Worm (Caenorhabditis elegans): Measurements from ENCODE around the gene F35H10.10.

Gene F35H10.10

ce11 chrIV:8345518-8345917, 32.8 kb upstream of the F35H10.10 start, which contains the start of gene F17E9.5:
Gene F17E9.5 (plus strand): TSS chrIV:8345818.
- no peak for TF ChIP-seq ref-2 (tag; optimal IDR thresholded peaks at IDR 0.05)
- no peak for TF ChIP-seq pax-1 (tag; optimal IDR thresholded peaks at IDR 0.05)
- TF ChIP-seq odd-2 (tag; optimal IDR thresholded peaks at IDR 0.05): no peak
- no peak for TF ChIP-seq hlh-15 (tag; optimal IDR thresholded peaks at IDR 0.05)
- TF ChIP-seq dmd-4 (tag; optimal IDR thresholded peaks at IDR 0.05; ENCODE audit: borderline replicate concordance): no peak
- no peak for TF ChIP-seq ceh-19 (GFP tag; optimal IDR thresholded peaks at IDR 0.05)
- TF ChIP-seq zip-5 (tag; optimal IDR thresholded peaks at IDR 0.05): no peak
- TF ChIP-seq ceh-24 (tag; optimal IDR thresholded peaks at IDR 0.05): no peak
- no peak for TF ChIP-seq rnt-1 (tag; optimal IDR thresholded peaks at IDR 0.05)
- TF ChIP-seq pha-2 (tag; optimal IDR thresholded peaks at IDR 0.05): no peak
- no peak for TF ChIP-seq unc-55 (GFP tag; optimal IDR thresholded peaks at IDR 0.05)
- TF ChIP-seq nhr-232 (tag; optimal IDR thresholded peaks at IDR 0.05): no peak
- TF ChIP-seq ama-1 (optimal IDR thresholded peaks at IDR 0.05): no peak
- no peak for TF ChIP-seq dve-1 (tag; optimal IDR thresholded peaks at IDR 0.05)
- TF ChIP-seq unc-3 (GFP tag; conservative IDR thresholded peaks at IDR 0.05): no peak
- no peak for TF ChIP-seq unc-3 (tag; optimal IDR thresholded peaks at IDR 0.05)
- TF ChIP-seq sdc-2 (tag; optimal IDR thresholded peaks at IDR 0.05): no peak
- no peak for TF ChIP-seq ceh-2 (tag; optimal IDR thresholded peaks at IDR 0.05)
- no peak for TF ChIP-seq sox-2 (GFP tag; IDR thresholded peaks at IDR 0.05)
- TF ChIP-seq tbx-7 (tag; optimal IDR thresholded peaks at IDR 0.05): no peak
- no peak for TF ChIP-seq hlh-8 (tag; optimal IDR thresholded peaks at IDR 0.05)

- TF ChIP-seq elt-2 (tag; optimal IDR thresholded peaks at IDR 0.05) (no peak), unc-3 (GFP tag; conservative IDR thresholded peaks at IDR 0.05) (no peak), unc-3 (tag; optimal IDR thresholded peaks at IDR 0.05) (no peak), ceh-2 (tag; optimal IDR thresholded peaks at IDR 0.05) (no peak), fkh-6 (tag; optimal IDR thresholded peaks at IDR 0.05) (no peak), unc-42 (tag; optimal IDR thresholded peaks at IDR 0.05) (no peak), pha-2 (tag; optimal IDR thresholded peaks at IDR 0.05) (no peak), ceh-31 (tag; optimal IDR thresholded peaks at IDR 0.05) (no peak), Y22D7AL.16 (tag; optimal IDR thresholded peaks at IDR 0.05) (no peak), F13H6.1 (tag; optimal IDR thresholded peaks at IDR 0.05) (no peak), nfya-1 (tag; optimal IDR thresholded peaks at IDR 0.05) (no peak), ceh-9 (tag; optimal IDR thresholded peaks at IDR 0.05) (no peak), hlh-30 (tag; optimal IDR thresholded peaks at IDR 0.05; ENCODE audit: insufficient read depth) (no peak)
Measured at ce11 chrIV:8342385-8342784, 29.6 kb upstream of the F35H10.10 start, which contains the start of gene lgc-5. Gene lgc-5 (plus strand): TSS chrIV:8342685.

- TF ChIP-seq elt-2 (tag; optimal IDR thresholded peaks at IDR 0.05) (no peak), dve-1 (tag; optimal IDR thresholded peaks at IDR 0.05) (no peak), pros-1 (tag; optimal IDR thresholded peaks at IDR 0.05) (no peak), odd-2 (tag; optimal IDR thresholded peaks at IDR 0.05) (no peak), eyg-1 (tag; optimal IDR thresholded peaks at IDR 0.05) (no peak), ceh-24 (tag; optimal IDR thresholded peaks at IDR 0.05) (no peak), C08G9.2 (tag; optimal IDR thresholded peaks at IDR 0.05) (no peak), ceh-14 (tag; optimal IDR thresholded peaks at IDR 0.05) (no peak), hlh-8 (tag; optimal IDR thresholded peaks at IDR 0.05) (no peak), F13H6.1 (tag; optimal IDR thresholded peaks at IDR 0.05) (no peak), Y22D7AL.16 (tag; optimal IDR thresholded peaks at IDR 0.05) (no peak)
Measured at ce11 chrIV:8339636-8340035, 26.9 kb upstream of the F35H10.10 start, which contains the start of gene lgc-6. Gene lgc-6 (plus strand): TSS chrIV:8339936.

ce11 chrIV:8333988-8334863, 21.5 kb upstream of the F35H10.10 start, which contains the start of gene his-32:
Gene his-32 (plus strand): TSS chrIV:8334305.
- TF ChIP-seq dve-1 (tag; optimal IDR thresholded peaks at IDR 0.05): peak; percentile 34
- TF ChIP-seq hlh-30 (tag; optimal IDR thresholded peaks at IDR 0.05; ENCODE audit: insufficient read depth): peak; percentile 83
- TF ChIP-seq pros-1 (tag; optimal IDR thresholded peaks at IDR 0.05): peak; percentile 5
- TF ChIP-seq K02D7.2 (tag; optimal IDR thresholded peaks at IDR 0.05): no peak
- TF ChIP-seq ceh-18 (tag; optimal IDR thresholded peaks at IDR 0.05): no peak
- peak; percentile 24 for TF ChIP-seq C08G9.2 (tag; optimal IDR thresholded peaks at IDR 0.05)
- peak; percentile 89 for TF ChIP-seq ama-1 (optimal IDR thresholded peaks at IDR 0.05)
- TF ChIP-seq unc-55 (GFP tag; optimal IDR thresholded peaks at IDR 0.05): peak; percentile 19
- TF ChIP-seq elt-2 (tag; optimal IDR thresholded peaks at IDR 0.05): peak; percentile 43
- TF ChIP-seq pha-2 (tag; optimal IDR thresholded peaks at IDR 0.05): peak; percentile 35
- peak; percentile 79 for TF ChIP-seq tbx-7 (tag; optimal IDR thresholded peaks at IDR 0.05)
- peak; percentile 41 for TF ChIP-seq pat-9 (tag; optimal IDR thresholded peaks at IDR 0.05)
- TF ChIP-seq ceh-48 (tag; optimal IDR thresholded peaks at IDR 0.05): no peak
- no peak for TF ChIP-seq odd-2 (tag; optimal IDR thresholded peaks at IDR 0.05)
- TF ChIP-seq sox-2 (GFP tag; IDR thresholded peaks at IDR 0.05): peak; percentile 83
- TF ChIP-seq ceh-30 (tag; optimal IDR thresholded peaks at IDR 0.05): no peak
- TF ChIP-seq fkh-6 (tag; optimal IDR thresholded peaks at IDR 0.05): peak; percentile 26
- no peak for TF ChIP-seq lin-11 (tag; optimal IDR thresholded peaks at IDR 0.05)
- peak; percentile 90 for TF ChIP-seq ref-2 (tag; optimal IDR thresholded peaks at IDR 0.05)
- peak; percentile 56 for TF ChIP-seq sdc-2 (tag; optimal IDR thresholded peaks at IDR 0.05)
- peak; percentile 85 for TF ChIP-seq pax-1 (tag; optimal IDR thresholded peaks at IDR 0.05)
- peak; percentile 81 for TF ChIP-seq tbx-2 (tag; optimal IDR thresholded peaks at IDR 0.05)
- TF ChIP-seq unc-86 (tag; optimal IDR thresholded peaks at IDR 0.05): no peak
- TF ChIP-seq gmeb-2 (tag; optimal IDR thresholded peaks at IDR 0.05): peak; percentile 3

Data from whole organism, late embryonic.